Fruit fly (Drosophila melanogaster) S2 (cell line): ENCODE measurements around the gene Past1.

Experiments used
- CG8478 ChIP-seq: fragments of >200 bp; optimal IDR thresholded peaks from 2 replicates; lab custom pipeline; 2018
- CTCF ChIP-seq, 2 experiments: fragments of >200 bp; optimal IDR thresholded peaks; 2 replicates each; lab custom pipeline; 2018

DNA sequence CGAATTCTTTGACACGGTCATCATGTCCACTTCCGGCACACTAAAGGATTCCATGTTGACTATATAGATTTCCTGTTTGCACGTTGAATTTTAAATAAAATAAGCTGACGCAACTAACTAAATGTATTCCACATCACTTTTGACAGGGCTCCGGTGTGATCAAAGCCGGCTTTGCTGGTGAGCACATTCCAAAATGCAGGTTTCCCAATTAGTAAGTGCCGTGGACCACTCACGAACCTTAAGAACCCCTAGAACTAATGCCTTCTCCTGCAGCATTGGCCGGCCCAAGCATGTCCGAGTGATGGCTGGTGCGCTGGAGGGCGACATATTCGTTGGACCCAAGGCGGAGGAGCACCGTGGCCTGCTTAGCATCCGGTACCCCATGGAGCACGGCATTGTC, 4.6 kb upstream of the Past1 start, which contains the start of gene CG31347:
- TF ChIP-seq CG8478 (lab: Kevin White, UChicago) (no peak), CTCF (optimal IDR thresholded peaks at IDR 0.05; lab: Kevin White, UChicago) (no peak)
